Worm (Caenorhabditis elegans) whole organism, L3 larva: ENCODE measurements around the gene K09F6.9.
"Not testable (repeated sequence)": the region's sequence is repeated elsewhere in the genome, so short reads cannot be mapped to it uniquely, and the experiment has no call there.

Experiments used
- R02D3.7 ChIP-seq: fragments of 150-350 bp; optimal IDR thresholded peaks from 2 replicates; lab custom pipeline; 2014; ENCODE audit warnings: missing biosample characterization, missing genetic modification characterization
- aly-2 ChIP-seq: fragments of 150-350 bp; optimal IDR thresholded peaks from 2 replicates; lab custom pipeline; 2014; ENCODE audit warnings: missing biosample characterization, missing genetic modification characterization
- ama-1 ChIP-seq: fragments of 150-350 bp; optimal IDR thresholded peaks from 2 replicates; lab custom pipeline; 2018
- ceh-16 ChIP-seq: sonication (generic microtip); optimal IDR thresholded peaks from 2 replicates; lab custom pipeline; 2017; ENCODE audit warnings: missing biosample characterization, missing genetic modification characterization
- ceh-9 ChIP-seq: sonication (generic microtip); optimal IDR thresholded peaks from 2 replicates; lab custom pipeline; 2018; ENCODE audit warnings: missing biosample characterization, missing genetic modification characterization
- daf-12 ChIP-seq: fragments of 150-350 bp; optimal IDR thresholded peaks from 2 replicates; lab custom pipeline; 2014; ENCODE audit warnings: missing biosample characterization, missing genetic modification reagents, missing genetic modification characterization
- egl-27 ChIP-seq: sonication (generic microtip); optimal IDR thresholded peaks from 4 replicates; lab custom pipeline; 2017; ENCODE audit warnings: missing biosample characterization, missing genetic modification reagents, missing genetic modification characterization
- egl-5 ChIP-seq: fragments of 150-350 bp; optimal IDR thresholded peaks from 2 replicates; lab custom pipeline; 2017; ENCODE audit warnings: missing biosample characterization, missing genetic modification reagents, missing genetic modification characterization, inconsistent platforms
- elt-2 ChIP-seq: sonication (generic microtip); optimal IDR thresholded peaks from 2 replicates; lab custom pipeline; 2016; ENCODE audit warnings: missing genetic modification reagents, mild to moderate bottlenecking, missing genetic modification characterization, missing compliant biosample characterization
- elt-3 ChIP-seq, 3 experiments: fragments of 150-350 bp in 1 of 3; sonication (generic microtip) in 2 of 3; optimal IDR thresholded peaks; 2 replicates in 2 of 3; 4 replicates in 1 of 3; lab custom pipeline; 2014 to 2017; ENCODE audit warnings: missing biosample characterization in 3 of 3, missing genetic modification characterization in 3 of 3
- fkh-10 ChIP-seq: sonication (generic microtip); optimal IDR thresholded peaks from 2 replicates; lab custom pipeline; 2017; ENCODE audit warnings: missing biosample characterization, missing genetic modification reagents, missing genetic modification characterization
- fos-1 ChIP-seq: fragments of 150-350 bp; optimal IDR thresholded peaks from 2 replicates; lab custom pipeline; 2014; ENCODE audit warnings: missing biosample characterization, missing genetic modification characterization
- hmg-11 ChIP-seq: sonication (generic microtip); optimal IDR thresholded peaks from 2 replicates; lab custom pipeline; 2016; ENCODE audit warnings: missing genetic modification characterization, missing compliant biosample characterization
- jun-1 ChIP-seq: fragments of 150-350 bp; optimal IDR thresholded peaks from 2 replicates; lab custom pipeline; 2014; ENCODE audit warnings: missing biosample characterization, missing genetic modification reagents, missing genetic modification characterization
- lin-15B ChIP-seq: fragments of 150-350 bp; optimal IDR thresholded peaks from 2 replicates; lab custom pipeline; 2014; ENCODE audit warnings: missing biosample characterization, missing genetic modification characterization
- lsy-12 ChIP-seq: sonication (generic microtip); optimal IDR thresholded peaks from 2 replicates; lab custom pipeline; 2016; ENCODE audit warnings: mild to moderate bottlenecking, missing genetic modification characterization, missing compliant biosample characterization
- mdl-1 ChIP-seq: fragments of 150-350 bp; optimal IDR thresholded peaks from 2 replicates; lab custom pipeline; 2014; ENCODE audit warnings: missing biosample characterization, missing genetic modification characterization
- nfya-1 ChIP-seq: sonication (generic microtip); optimal IDR thresholded peaks from 2 replicates; lab custom pipeline; 2017; ENCODE audit warnings: missing genetic modification characterization, mild to moderate bottlenecking, missing compliant biosample characterization, antibody characterized with exemption, moderate library complexity; ENCODE audit not compliant: insufficient read depth
- nhr-11 ChIP-seq: fragments of 150-350 bp; optimal IDR thresholded peaks from 2 replicates; lab custom pipeline; 2014; ENCODE audit warnings: missing biosample characterization, missing genetic modification characterization
- nhr-12 ChIP-seq: fragments of 150-350 bp; optimal IDR thresholded peaks from 2 replicates; lab custom pipeline; 2014; ENCODE audit warnings: missing biosample characterization, missing genetic modification characterization
- nhr-23 ChIP-seq: fragments of 150-350 bp; optimal IDR thresholded peaks from 2 replicates; lab custom pipeline; 2014; ENCODE audit warnings: missing biosample characterization, missing genetic modification reagents, missing genetic modification characterization
- nhr-237 ChIP-seq: fragments of 150-350 bp; optimal IDR thresholded peaks from 2 replicates; lab custom pipeline; 2014; ENCODE audit warnings: missing biosample characterization, missing genetic modification characterization
- nhr-25 ChIP-seq: sonication (generic microtip); optimal IDR thresholded peaks from 2 replicates; lab custom pipeline; 2017; ENCODE audit warnings: missing biosample characterization, missing genetic modification characterization
- nhr-28 ChIP-seq: fragments of 150-350 bp; optimal IDR thresholded peaks from 2 replicates; lab custom pipeline; 2014; ENCODE audit warnings: missing biosample characterization, missing genetic modification characterization
- nhr-43 ChIP-seq: sonication (generic microtip); optimal IDR thresholded peaks from 2 replicates; lab custom pipeline; 2016; ENCODE audit warnings: mild to moderate bottlenecking, missing genetic modification characterization, missing compliant biosample characterization; ENCODE audit not compliant: poor library complexity, severe bottlenecking
- nhr-67 ChIP-seq: fragments of 150-350 bp; optimal IDR thresholded peaks from 2 replicates; lab custom pipeline; 2014; ENCODE audit warnings: missing biosample characterization, missing genetic modification characterization
- nhr-76 ChIP-seq: fragments of 150-350 bp; sonication (generic microtip); optimal IDR thresholded peaks from 5 replicates; lab custom pipeline; 2014; ENCODE audit warnings: missing biosample characterization, missing genetic modification characterization
- pha-4 ChIP-seq: fragments of 150-350 bp; optimal IDR thresholded peaks from 2 replicates; lab custom pipeline; 2014; ENCODE audit warnings: missing biosample characterization, missing genetic modification reagents, missing genetic modification characterization
- pqm-1 ChIP-seq: fragments of 150-350 bp; optimal IDR thresholded peaks from 2 replicates; lab custom pipeline; 2017; ENCODE audit warnings: missing biosample characterization, missing genetic modification characterization, inconsistent platforms
- snpc-4 ChIP-seq: fragments of 150-350 bp; optimal IDR thresholded peaks from 2 replicates; lab custom pipeline; 2014; ENCODE audit warnings: missing biosample characterization, missing genetic modification characterization
- unc-39 ChIP-seq: sonication (generic microtip); optimal IDR thresholded peaks from 4 replicates; lab custom pipeline; 2017; ENCODE audit warnings: missing biosample characterization, missing genetic modification characterization
- zag-1 ChIP-seq: fragments of 150-350 bp; optimal IDR thresholded peaks from 2 replicates; lab custom pipeline; 2014; ENCODE audit warnings: missing biosample characterization, missing genetic modification characterization

K09F6.9 gene

ce11 chrII:2282599-2282998 lies at the start of gene K09F6.9:
K09F6.9 (minus strand) TSS chrII:2282699.
- TF ChIP-seq R02D3.7, mdl-1, elt-2 (tag; lab: Kevin White, UChicago): not testable (repeated sequence)

DNA sequence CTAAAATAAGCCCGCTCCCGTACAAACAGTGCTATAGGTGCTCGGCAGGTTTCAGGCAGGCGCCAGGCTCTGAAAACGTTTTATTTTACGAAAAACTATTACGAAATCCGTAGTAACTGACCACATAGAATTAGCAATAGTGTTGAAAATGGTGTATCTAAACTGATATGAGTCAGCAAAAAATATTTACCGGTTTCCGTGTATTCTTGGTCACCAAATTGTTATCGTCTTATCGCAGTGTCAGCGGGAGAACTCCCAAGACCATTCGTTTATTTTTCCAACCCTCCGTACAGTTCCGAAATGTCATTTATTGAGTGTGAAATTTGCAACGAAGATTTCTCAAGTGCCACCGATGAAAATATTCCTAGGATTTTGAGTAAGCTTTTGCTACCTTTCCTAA lies 49.7 kb upstream of the K09F6.9 start, which contains the start of gene F43C11.8:
Gene F43C11.8 (plus strand): TSS at position 301 of the 400 bp plus-strand sequence.
- no peak for TF ChIP-seq ceh-9
- TF ChIP-seq ama-1, result no peak
- no peak for TF ChIP-seq aly-2 (tag; lab: Kevin White, UChicago)
- no peak for TF ChIP-seq nhr-43 (tag; lab: Kevin White, UChicago)
- no peak for TF ChIP-seq unc-39 (tag; lab: Kevin White, UChicago)
- no peak for TF ChIP-seq nhr-12 (tag; lab: Kevin White, UChicago)

ce11 chrII:2330462-2330861 lies 48.0 kb upstream of the K09F6.9 start:
- no peak for TF ChIP-seq egl-27
- no peak for TF ChIP-seq lsy-12 (tag; lab: Kevin White, UChicago)
- no peak for TF ChIP-seq nhr-11 (tag; lab: Kevin White, UChicago)
- TF ChIP-seq snpc-4 (tag; lab: Kevin White, UChicago), result no peak
- no peak for TF ChIP-seq lin-15B
- TF ChIP-seq egl-5 (tag; lab: Kevin White, UChicago), result no peak
- no peak for TF ChIP-seq nhr-12 (tag; lab: Kevin White, UChicago)
- TF ChIP-seq nhr-76, result no peak

- TF ChIP-seq elt-2 (tag; lab: Kevin White, UChicago), result no peak
- TF ChIP-seq fkh-10 (GFP tag; lab: Kevin White, UChicago), result no peak
- no peak for TF ChIP-seq elt-3 (tag; optimal IDR thresholded peaks at IDR 0.05; lab: Kevin White, UChicago)
- no peak for TF ChIP-seq nfya-1 (tag; lab: Kevin White, UChicago)
- no peak for TF ChIP-seq nhr-25 (tag; lab: Kevin White, UChicago)
- TF ChIP-seq hmg-11 (tag; lab: Kevin White, UChicago), result no peak
- TF ChIP-seq zag-1 (tag; lab: Kevin White, UChicago), result no peak
- no peak for TF ChIP-seq nhr-76
- no peak for TF ChIP-seq mdl-1 (tag; lab: Kevin White, UChicago)
- no peak for TF ChIP-seq ceh-16 (tag; lab: Kevin White, UChicago)
- TF ChIP-seq nhr-12 (tag; lab: Kevin White, UChicago), result no peak
- TF ChIP-seq daf-12, result no peak
- no peak for TF ChIP-seq egl-5 (tag; lab: Kevin White, UChicago)
Observed at ce11 chrII:2328963-2329442, 46.5 kb upstream of the K09F6.9 start, which contains the start of the genes ZK1240.8 and ZK1240.1. ZK1240.8 (minus strand) TSS chrII:2329063. ZK1240.1 (plus strand) TSS chrII:2329392.

ce11 chrII:2324956-2325355 lies 42.5 kb upstream of the K09F6.9 start, which contains the start of gene ZK1240.11:
ZK1240.11 (plus strand) TSS chrII:2325256.
- no peak for TF ChIP-seq snpc-4 (tag; lab: Kevin White, UChicago)
- TF ChIP-seq lsy-12 (tag; lab: Kevin White, UChicago), result no peak
- no peak for TF ChIP-seq nhr-237 (tag; lab: Kevin White, UChicago)
- TF ChIP-seq nhr-28 (tag; lab: Kevin White, UChicago), result no peak
- no peak for TF ChIP-seq fkh-10 (GFP tag; lab: Kevin White, UChicago)
- no peak for TF ChIP-seq ama-1
- TF ChIP-seq nhr-25 (tag; lab: Kevin White, UChicago), result no peak
- TF ChIP-seq egl-27, result no peak
- TF ChIP-seq pqm-1 (tag; lab: Kevin White, UChicago), result no peak
- no peak for TF ChIP-seq nhr-67 (tag; lab: Kevin White, UChicago)
- no peak for TF ChIP-seq fos-1 (tag; lab: Kevin White, UChicago)
- TF ChIP-seq nhr-23, result no peak
- TF ChIP-seq aly-2 (tag; lab: Kevin White, UChicago), result no peak
- TF ChIP-seq, all 47 proteins: peak for 0

DNA sequence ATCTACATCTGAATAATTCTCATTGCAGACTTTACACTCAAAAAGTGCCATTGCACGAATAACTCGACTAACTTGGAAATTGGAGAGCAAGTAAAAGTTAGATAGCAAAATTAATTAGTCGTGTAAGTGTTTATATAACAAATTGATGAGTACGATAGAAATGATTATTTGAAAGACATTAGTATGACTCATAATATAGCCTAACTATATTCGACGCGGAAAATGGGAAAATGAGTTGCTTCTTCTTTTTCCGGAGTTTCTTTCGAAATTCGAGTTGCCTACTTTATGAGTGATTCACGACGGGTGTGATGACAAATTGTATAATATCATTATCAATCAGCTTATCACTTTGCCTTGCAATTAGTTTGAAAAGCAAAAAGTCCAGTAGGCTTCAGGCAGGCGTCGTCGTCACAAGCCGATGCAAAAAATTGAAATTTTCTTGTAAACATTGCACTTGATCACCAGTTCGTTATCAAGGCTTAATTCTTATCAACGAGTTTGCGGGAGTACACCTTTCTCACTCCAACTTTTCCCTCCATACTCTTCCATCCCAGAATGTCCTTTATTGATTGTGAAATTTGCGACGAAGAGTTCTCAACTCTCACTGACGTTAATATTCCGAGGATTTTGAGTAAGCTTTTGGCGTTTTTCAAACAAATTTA lies 40.5 kb upstream of the K09F6.9 start, which contains the start of the genes ZK1240.6 and ZK1240.2:
Gene ZK1240.6 (minus strand): TSS at position 51 of the 662 bp plus-strand sequence.
Gene ZK1240.2 (plus strand): TSS at position 520 of the 662 bp plus-strand sequence.
- TF ChIP-seq elt-2 (tag; lab: Kevin White, UChicago), result peak; percentile 93
- no peak for TF ChIP-seq elt-3 (tag; optimal IDR thresholded peaks at IDR 0.05; lab: Kevin White, UChicago)
- peak; percentile 50 for TF ChIP-seq jun-1
- TF ChIP-seq pqm-1 (tag; lab: Kevin White, UChicago), result peak; percentile 46
- TF ChIP-seq pha-4 (tag; lab: Kevin White, UChicago), result peak; percentile 24
- TF ChIP-seq, all 47 proteins: peak for 4
